Worm (Caenorhabditis elegans) whole organism, L2 larva: Measurements from ENCODE around the gene C45G9.11.
A peak's percentile ranks its signal among the peaks of the same experiment; 100 is the strongest.
"Not testable (repeated sequence)": the region's sequence is repeated elsewhere in the genome, so short reads cannot be mapped to it uniquely, and the experiment has no call there.

Experiments
- C34F6.9 ChIP-seq: fragments of 150-350 bp; optimal IDR thresholded peaks from 2 replicates; lab custom pipeline; 2014; ENCODE audit warnings: missing biosample characterization, missing genetic modification characterization
- F13H6.1 ChIP-seq: sonication (generic microtip); optimal IDR thresholded peaks from 2 replicates; lab custom pipeline; 2016; ENCODE audit warnings: missing genetic modification characterization, missing compliant biosample characterization
- R02D3.7 ChIP-seq: fragments of 150-350 bp; optimal IDR thresholded peaks from 2 replicates; lab custom pipeline; 2014; ENCODE audit warnings: missing biosample characterization, missing genetic modification characterization
- Y55F3AM.14 ChIP-seq: fragments of 200-800 bp; sonication (Bioruptor generic); optimal IDR thresholded peaks from 2 replicates; lab custom pipeline; 2018; ENCODE audit warnings: mild to moderate bottlenecking, missing genetic modification characterization, missing compliant biosample characterization
- alr-1 ChIP-seq: fragments of 150-350 bp; optimal IDR thresholded peaks from 2 replicates; lab custom pipeline; 2014; ENCODE audit warnings: missing biosample characterization, missing genetic modification characterization
- blmp-1 ChIP-seq: sonication (generic microtip); optimal IDR thresholded peaks from 2 replicates; lab custom pipeline; 2017; ENCODE audit warnings: missing genetic modification characterization, mild to moderate bottlenecking, missing compliant biosample characterization, antibody characterized with exemption, moderate library complexity; ENCODE audit not compliant: insufficient read depth
- ceh-16 ChIP-seq: fragments of 150-350 bp; optimal IDR thresholded peaks from 2 replicates; lab custom pipeline; 2014; ENCODE audit warnings: missing biosample characterization, missing genetic modification characterization
- crh-2 ChIP-seq: sonication (generic microtip); optimal IDR thresholded peaks from 2 replicates; lab custom pipeline; 2017; ENCODE audit warnings: missing biosample characterization, missing genetic modification characterization
- dmd-4 ChIP-seq: sonication (generic microtip); optimal IDR thresholded peaks from 2 replicates; lab custom pipeline; 2017; ENCODE audit warnings: missing biosample characterization, missing genetic modification characterization
- egl-27 ChIP-seq: sonication (generic microtip); optimal IDR thresholded peaks from 3 replicates; lab custom pipeline; 2017; ENCODE audit warnings: missing biosample characterization, missing genetic modification reagents, missing genetic modification characterization
- elt-1 ChIP-seq: fragments of 150-350 bp; optimal IDR thresholded peaks from 2 replicates; lab custom pipeline; 2014; ENCODE audit warnings: missing biosample characterization, missing genetic modification characterization
- fos-1 ChIP-seq: fragments of 150-350 bp; optimal IDR thresholded peaks from 2 replicates; lab custom pipeline; 2014; ENCODE audit warnings: missing biosample characterization, missing genetic modification characterization
- gmeb-1 ChIP-seq: fragments of 150-350 bp; optimal IDR thresholded peaks from 2 replicates; lab custom pipeline; 2014; ENCODE audit warnings: missing biosample characterization, missing genetic modification characterization
- lin-11 ChIP-seq: fragments of 150-350 bp; sonication (generic microtip); optimal IDR thresholded peaks from 2 replicates; lab custom pipeline; 2014; ENCODE audit warnings: missing biosample characterization, missing genetic modification characterization, inconsistent platforms, mixed read lengths
- lin-13 ChIP-seq: fragments of 150-350 bp; optimal IDR thresholded peaks from 2 replicates; lab custom pipeline; 2014; ENCODE audit warnings: missing biosample characterization, missing genetic modification reagents, missing genetic modification characterization
- lin-39 ChIP-seq: fragments of 150-350 bp; optimal IDR thresholded peaks from 2 replicates; lab custom pipeline; 2014; ENCODE audit warnings: missing biosample characterization, missing genetic modification reagents, missing genetic modification characterization
- lsy-2 ChIP-seq, 2 experiments: fragments of 150-350 bp in 1 of 2; sonication (generic microtip) in 1 of 2; optimal IDR thresholded peaks; 2 replicates each; lab custom pipeline; 2014 to 2017; ENCODE audit warnings: missing biosample characterization in 2 of 2, missing genetic modification characterization in 2 of 2
- mab-5 ChIP-seq: fragments of 150-350 bp; optimal IDR thresholded peaks from 2 replicates; lab custom pipeline; 2014; ENCODE audit warnings: missing biosample characterization, missing genetic modification characterization
- mdl-1 ChIP-seq, 2 experiments: fragments of 150-350 bp in 1 of 2; sonication (generic microtip) in 1 of 2; optimal IDR thresholded peaks; 2 replicates each; lab custom pipeline; 2017; ENCODE audit warnings: missing biosample characterization in 2 of 2, missing genetic modification characterization in 2 of 2
- nhr-12 ChIP-seq: fragments of 150-350 bp; optimal IDR thresholded peaks from 2 replicates; lab custom pipeline; 2014; ENCODE audit warnings: missing biosample characterization, missing genetic modification characterization
- nhr-129 ChIP-seq: fragments of 150-350 bp; optimal IDR thresholded peaks from 2 replicates; lab custom pipeline; 2014; ENCODE audit warnings: missing biosample characterization, missing genetic modification characterization
- nhr-21 ChIP-seq: fragments of 150-350 bp; optimal IDR thresholded peaks from 2 replicates; lab custom pipeline; 2014; ENCODE audit warnings: missing biosample characterization, missing genetic modification characterization
- nhr-237 ChIP-seq: fragments of 150-350 bp; optimal IDR thresholded peaks from 2 replicates; lab custom pipeline; 2014; ENCODE audit warnings: missing biosample characterization, missing genetic modification characterization
- nhr-25 ChIP-seq: fragments of 150-350 bp; sonication (generic microtip); optimal IDR thresholded peaks from 3 replicates; lab custom pipeline; 2014; ENCODE audit warnings: missing biosample characterization, missing genetic modification characterization
- nhr-6 ChIP-seq: fragments of 150-350 bp; optimal IDR thresholded peaks from 2 replicates; lab custom pipeline; 2014; ENCODE audit warnings: missing biosample characterization, missing genetic modification characterization
- nhr-77 ChIP-seq: fragments of 150-350 bp; optimal IDR thresholded peaks from 2 replicates; lab custom pipeline; 2014; ENCODE audit warnings: missing biosample characterization, missing genetic modification characterization
- sem-4 ChIP-seq: fragments of 150-350 bp; optimal IDR thresholded peaks from 2 replicates; lab custom pipeline; 2014; ENCODE audit warnings: missing biosample characterization, missing genetic modification reagents, missing genetic modification characterization
- skn-1 ChIP-seq: sonication (generic microtip); optimal IDR thresholded peaks from 2 replicates; lab custom pipeline; 2017; ENCODE audit warnings: missing biosample characterization, missing genetic modification characterization
- sma-3 ChIP-seq: sonication (generic microtip); optimal IDR thresholded peaks from 2 replicates; lab custom pipeline; 2016; ENCODE audit warnings: missing genetic modification reagents, missing genetic modification characterization, missing compliant biosample characterization
- sma-9 ChIP-seq, 2 experiments: fragments of 150-350 bp in 1 of 2; sonication (generic microtip) in 1 of 2; optimal IDR thresholded peaks; 2 replicates each; lab custom pipeline; 2014 to 2016; ENCODE audit warnings: missing genetic modification characterization in 2 of 2, mild to moderate bottlenecking in 1 of 2, missing biosample characterization in 1 of 2, missing compliant biosample characterization in 1 of 2, missing genetic modification reagents in 1 of 2, moderate library complexity in 1 of 2
- snpc-4 ChIP-seq: fragments of 150-350 bp; optimal IDR thresholded peaks from 2 replicates; lab custom pipeline; 2014; ENCODE audit warnings: missing biosample characterization, missing genetic modification characterization
- unc-55 ChIP-seq: fragments of 150-350 bp; sonication (generic microtip); optimal IDR thresholded peaks from 3 replicates; lab custom pipeline; 2014; ENCODE audit warnings: missing biosample characterization, missing genetic modification reagents, missing genetic modification characterization
- unc-62 ChIP-seq: fragments of 150-350 bp; optimal IDR thresholded peaks from 2 replicates; lab custom pipeline; 2014; ENCODE audit warnings: missing biosample characterization, missing genetic modification reagents, missing genetic modification characterization
- ztf-11 ChIP-seq: sonication (generic microtip); optimal IDR thresholded peaks from 2 replicates; lab custom pipeline; 2017; ENCODE audit warnings: missing biosample characterization, missing genetic modification characterization
- ztf-4 ChIP-seq: fragments of 150-350 bp; optimal IDR thresholded peaks from 2 replicates; lab custom pipeline; 2014; ENCODE audit warnings: missing biosample characterization, missing genetic modification characterization

Gene C45G9.11

ce11 chrIII:5044709-5045108 lies 23.8 kb downstream of the C45G9.11 start, which contains the start of gene C45G9.14:
Gene C45G9.14, plus strand, starts transcription at chrIII:5045009.
- TF ChIP-seq crh-2 (tag; lab: Kevin White, UChicago) (no peak), nhr-25 (tag; lab: Kevin White, UChicago) (no peak), skn-1 (no peak), ztf-11 (tag; lab: Kevin White, UChicago) (no peak), unc-55 (GFP tag; lab: Kevin White, UChicago) (no peak), blmp-1 (tag; lab: Kevin White, UChicago) (no peak), alr-1 (tag; lab: Kevin White, UChicago) (no peak)

- TF ChIP-seq elt-1 = no peak
- no peak for TF ChIP-seq ztf-11 (tag; lab: Kevin White, UChicago)
- no peak for TF ChIP-seq nhr-21 (tag; lab: Kevin White, UChicago)
- no peak for TF ChIP-seq nhr-12 (tag; lab: Kevin White, UChicago)
- TF ChIP-seq mab-5 (tag; lab: Kevin White, UChicago) = no peak
- no peak for TF ChIP-seq mdl-1 (tag; optimal IDR thresholded peaks at IDR 0.05; lab: Kevin White, UChicago)
- TF ChIP-seq dmd-4 (tag; lab: Kevin White, UChicago) = no peak
- TF ChIP-seq gmeb-1 = no peak
- TF ChIP-seq blmp-1 (tag; lab: Kevin White, UChicago) = no peak
- TF ChIP-seq crh-2 (tag; lab: Kevin White, UChicago) = no peak
- no peak for TF ChIP-seq ceh-16 (tag; lab: Kevin White, UChicago)
- TF ChIP-seq nhr-6 (tag; lab: Kevin White, UChicago) = no peak
Measured at ce11 chrIII:5042112-5042511, 26.4 kb downstream of the C45G9.11 start, which contains the start of gene nlp-43. Gene nlp-43, plus strand, starts transcription at chrIII:5042412.

DNA sequence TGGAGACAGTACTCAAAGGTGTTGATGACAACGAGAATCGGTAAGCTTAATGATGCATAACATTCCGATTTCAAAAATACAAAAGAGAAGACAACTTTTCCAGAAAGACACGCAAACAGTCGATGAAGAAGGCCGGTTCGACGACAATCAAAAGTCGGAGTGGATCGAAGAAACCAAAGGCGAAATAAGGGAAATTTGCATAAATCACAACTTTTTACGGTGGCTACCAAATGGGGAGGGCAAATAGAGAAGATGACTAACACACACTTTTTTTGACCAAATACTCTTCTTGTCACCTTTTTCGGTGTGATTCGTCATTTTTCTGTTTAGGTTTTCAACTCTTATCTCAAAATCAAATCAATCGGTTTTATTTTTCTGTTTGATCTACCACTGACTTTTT lies 32.4 kb downstream of the C45G9.11 start, which contains the start of gene C45G9.6:
C45G9.6 (plus strand) TSS at position 301 of the 400 bp plus-strand sequence.
- TF ChIP-seq sem-4 (tag; lab: Kevin White, UChicago) = no peak
- TF ChIP-seq lin-39 (tag; lab: Kevin White, UChicago) = no peak

DNA sequence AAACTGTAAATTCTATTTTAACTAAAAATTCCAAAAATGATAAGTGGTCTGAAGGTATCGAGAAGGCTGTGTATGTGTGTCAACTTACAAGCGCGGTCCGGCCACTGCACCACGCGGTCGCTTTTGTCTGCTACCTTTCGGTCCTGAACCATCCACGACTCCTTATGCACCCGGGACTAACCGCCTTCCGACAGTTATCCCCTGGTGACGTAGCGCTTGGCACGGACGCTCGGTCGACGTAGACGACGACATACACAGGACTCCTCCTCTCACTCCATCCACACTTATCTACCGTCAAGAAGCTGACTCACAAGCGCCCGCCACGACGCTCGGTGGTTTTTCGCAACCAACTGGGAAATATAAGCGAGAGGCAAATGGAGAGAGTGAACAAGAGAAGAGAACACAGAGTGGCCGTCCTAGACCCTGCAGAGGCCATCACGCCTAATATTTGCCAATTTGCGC lies 37.1 kb downstream of the C45G9.11 start:
- TF ChIP-seq gmeb-1 = peak; percentile 47
- TF ChIP-seq crh-2 (tag; lab: Kevin White, UChicago) = peak; percentile 77
- peak; percentile 50 for TF ChIP-seq nhr-25 (tag; lab: Kevin White, UChicago)
- TF ChIP-seq Y55F3AM.14 (GFP tag; lab: Kevin White, UChicago) = peak; percentile 70
- peak; percentile 77 for TF ChIP-seq nhr-21 (tag; lab: Kevin White, UChicago)
- TF ChIP-seq mdl-1 (tag; optimal IDR thresholded peaks at IDR 0.05; lab: Kevin White, UChicago) = peak in 1 of 2 experiments; percentile 43
- peak; percentile 66 to 72 for TF ChIP-seq lsy-2 (tag; optimal IDR thresholded peaks at IDR 0.05; lab: Kevin White, UChicago)
- TF ChIP-seq egl-27 = peak; percentile 24
- TF ChIP-seq C34F6.9 (tag; lab: Kevin White, UChicago) = peak; percentile 30
- TF ChIP-seq snpc-4 (tag; lab: Kevin White, UChicago) = peak; percentile 27
- peak; percentile 88 for TF ChIP-seq fos-1 (tag; lab: Kevin White, UChicago)
- peak; percentile 76 for TF ChIP-seq lin-13 (GFP tag; lab: Kevin White, UChicago)
- TF ChIP-seq lin-11 (tag; lab: Kevin White, UChicago) = peak; percentile 49
- peak; percentile 7 for TF ChIP-seq mab-5 (tag; lab: Kevin White, UChicago)
- TF ChIP-seq sem-4 (tag; lab: Kevin White, UChicago) = peak; percentile 47
- TF ChIP-seq sma-9 (GFP tag; optimal IDR thresholded peaks at IDR 0.05; lab: Kevin White, UChicago) = peak; percentile 50
- TF ChIP-seq sma-9 (tag; optimal IDR thresholded peaks at IDR 0.05; lab: Kevin White, UChicago) = not testable (repeated sequence)
- TF ChIP-seq unc-55 (GFP tag; lab: Kevin White, UChicago) = peak; percentile 45
- peak; percentile 75 for TF ChIP-seq sma-3 (GFP tag; lab: Kevin White, UChicago)
- TF ChIP-seq nhr-129 (tag; lab: Kevin White, UChicago) = peak; percentile 49
- peak; percentile 89 for TF ChIP-seq F13H6.1 (tag; lab: Kevin White, UChicago)
- peak; percentile 28 for TF ChIP-seq ztf-4 (tag; lab: Kevin White, UChicago)

DNA sequence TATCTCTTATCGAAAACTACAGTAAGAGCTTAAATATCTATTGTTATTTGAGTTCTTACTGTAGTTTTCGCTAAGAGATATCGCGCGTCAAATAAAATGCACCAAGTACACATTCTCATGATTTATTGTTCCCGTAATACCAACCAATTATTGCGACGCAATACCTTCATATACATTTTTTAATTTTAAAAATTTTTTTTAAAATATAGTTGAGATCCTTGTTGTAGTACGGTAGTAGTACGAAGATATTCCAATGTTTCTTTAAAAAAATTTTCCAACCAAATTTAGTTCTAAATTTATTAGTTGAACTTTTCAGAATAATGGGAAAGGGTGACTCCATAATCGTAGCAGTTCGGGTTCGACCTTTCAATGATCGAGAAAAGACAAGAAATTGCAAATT lies 37.9 kb downstream of the C45G9.11 start, which contains the start of gene klp-6:
klp-6 (plus strand) TSS at position 301 of the 400 bp plus-strand sequence.
- TF ChIP-seq nhr-25 (tag; lab: Kevin White, UChicago) = no peak
- TF ChIP-seq nhr-237 (tag; lab: Kevin White, UChicago) = no peak
- no peak for TF ChIP-seq snpc-4 (tag; lab: Kevin White, UChicago)
- TF ChIP-seq nhr-77 (tag; lab: Kevin White, UChicago) = no peak
- TF ChIP-seq sem-4 (tag; lab: Kevin White, UChicago) = no peak
- TF ChIP-seq F13H6.1 (tag; lab: Kevin White, UChicago) = no peak
- TF ChIP-seq blmp-1 (tag; lab: Kevin White, UChicago) = no peak
- no peak for TF ChIP-seq sma-9 (GFP tag; optimal IDR thresholded peaks at IDR 0.05; lab: Kevin White, UChicago)
- no peak for TF ChIP-seq sma-9 (tag; optimal IDR thresholded peaks at IDR 0.05; lab: Kevin White, UChicago)
- TF ChIP-seq ztf-11 (tag; lab: Kevin White, UChicago) = no peak
- TF ChIP-seq unc-62 (GFP tag; lab: Kevin White, UChicago) = no peak
- TF ChIP-seq skn-1 = no peak
- TF ChIP-seq R02D3.7 = no peak
- TF ChIP-seq nhr-6 (tag; lab: Kevin White, UChicago) = no peak
